Worm (Caenorhabditis elegans): ENCODE results near the gene pho-4.
A peak's percentile ranks its signal among the peaks of the same experiment; 100 is the strongest.

Gene pho-4

ce11 chrII:5238366-5238765 is at the start of gene pho-4:
pho-4 (minus strand) TSS chrII:5238466.
- TF ChIP-seq sea-2 (GFP tag; IDR thresholded peaks at IDR 0.05): no peak
- no peak for TF ChIP-seq ekl-4 (GFP tag; IDR thresholded peaks at IDR 0.05)
- TF ChIP-seq ztf-22 (GFP tag; optimal IDR thresholded peaks at IDR 0.05): no peak
- TF ChIP-seq nfyb-1 (GFP tag; IDR thresholded peaks at IDR 0.05): no peak
- no peak for TF ChIP-seq cebp-1 (GFP tag; IDR thresholded peaks at IDR 0.05)
- no peak for TF ChIP-seq cebp-1 (tag; optimal IDR thresholded peaks at IDR 0.05)
- TF ChIP-seq ztf-26 (tag; optimal IDR thresholded peaks at IDR 0.05): no peak

- TF ChIP-seq nhr-90 (tag; optimal IDR thresholded peaks at IDR 0.05) (no peak), ceh-100 (GFP tag; IDR thresholded peaks at IDR 0.05) (no peak), nhr-80 (tag; optimal IDR thresholded peaks at IDR 0.05) (no peak), madf-3 (GFP tag; IDR thresholded peaks at IDR 0.05) (no peak), F33H1.4 (GFP tag; IDR thresholded peaks at IDR 0.05) (no peak), rcor-1 (GFP tag; IDR thresholded peaks at IDR 0.05) (no peak), unc-62 (GFP tag; optimal IDR thresholded peaks at IDR 0.05) (no peak), zfh-2 (GFP tag; conservative IDR thresholded peaks at IDR 0.05) (no peak), xnd-1 (tag; optimal IDR thresholded peaks at IDR 0.05) (no peak), ceh-91 (GFP tag; IDR thresholded peaks at IDR 0.05) (no peak), ceh-58 (GFP tag; IDR thresholded peaks at IDR 0.05) (no peak), zim-3 (tag; optimal IDR thresholded peaks at IDR 0.05) (no peak), hmg-20 (GFP tag; IDR thresholded peaks at IDR 0.05) (no peak), ama-1 (optimal IDR thresholded peaks at IDR 0.05) (no peak), ama-1 (GFP tag; optimal IDR thresholded peaks at IDR 0.05) (no peak), mes-4 (tag; optimal IDR thresholded peaks at IDR 0.05) (no peak), F10E7.11 (tag; optimal IDR thresholded peaks at IDR 0.05) (no peak), F49E8.2 (tag; optimal IDR thresholded peaks at IDR 0.05; ENCODE audit: insufficient read depth) (no peak), nfya-1 (tag; optimal IDR thresholded peaks at IDR 0.05; ENCODE audit: borderline replicate concordance, insufficient read depth) (no peak), Y79H2A.3 (GFP tag; conservative IDR thresholded peaks at IDR 0.05) (no peak)
These were observed 46.8 kb upstream of the pho-4 start, which contains the start of gene gur-5 for ce11 chrII:5285029-5285428. gur-5 (plus strand) TSS chrII:5285329.

DNA sequence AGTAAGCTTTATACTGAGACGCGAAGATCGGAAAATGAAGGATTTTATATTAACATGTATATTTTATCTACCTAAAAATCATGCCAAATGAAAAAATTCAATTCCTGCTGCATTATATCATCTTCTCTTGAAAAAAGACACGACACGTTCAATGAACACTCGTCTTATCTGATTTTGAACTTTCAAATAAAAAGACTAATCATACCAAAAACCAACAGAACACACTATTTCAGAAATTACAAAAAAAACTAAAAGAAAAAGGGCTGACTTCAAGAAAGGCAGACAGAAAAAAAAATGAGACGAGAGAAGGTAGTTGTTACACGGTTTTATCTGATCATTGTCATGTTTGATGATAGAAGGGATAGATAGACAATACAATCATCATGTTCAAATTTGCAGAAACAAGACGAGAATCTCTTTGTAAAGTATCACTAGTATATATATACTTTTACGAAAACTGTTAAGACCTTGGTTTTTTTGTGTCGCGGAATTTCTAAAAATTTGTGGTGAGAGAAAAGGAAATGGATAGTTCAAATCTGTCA is 44.5 kb upstream of the pho-4 start:
- TF ChIP-seq bed-1 (GFP tag; IDR thresholded peaks at IDR 0.05) (no peak), F22D6.2 (tag; optimal IDR thresholded peaks at IDR 0.05) (no peak), somi-1 (GFP tag; optimal IDR thresholded peaks at IDR 0.05) (peak; percentile 59), ztf-18 (tag; optimal IDR thresholded peaks at IDR 0.05) (no peak), C06A6.2 (GFP tag; conservative IDR thresholded peaks at IDR 0.05) (0 out of 2 replicates have a peak, but pooled peaks have one; percentile 54), sdz-38 (tag; optimal IDR thresholded peaks at IDR 0.05) (no peak), ekl-4 (GFP tag; IDR thresholded peaks at IDR 0.05) (no peak), lin-40 (tag; optimal IDR thresholded peaks at IDR 0.05) (peak; percentile 21), tbp1 (GFP tag; optimal IDR thresholded peaks at IDR 0.05) (no peak), ztf-26 (tag; optimal IDR thresholded peaks at IDR 0.05) (peak; percentile 45), F55B11.4 (tag; optimal IDR thresholded peaks at IDR 0.05; ENCODE audit: borderline replicate concordance, insufficient read depth) (no peak)

DNA sequence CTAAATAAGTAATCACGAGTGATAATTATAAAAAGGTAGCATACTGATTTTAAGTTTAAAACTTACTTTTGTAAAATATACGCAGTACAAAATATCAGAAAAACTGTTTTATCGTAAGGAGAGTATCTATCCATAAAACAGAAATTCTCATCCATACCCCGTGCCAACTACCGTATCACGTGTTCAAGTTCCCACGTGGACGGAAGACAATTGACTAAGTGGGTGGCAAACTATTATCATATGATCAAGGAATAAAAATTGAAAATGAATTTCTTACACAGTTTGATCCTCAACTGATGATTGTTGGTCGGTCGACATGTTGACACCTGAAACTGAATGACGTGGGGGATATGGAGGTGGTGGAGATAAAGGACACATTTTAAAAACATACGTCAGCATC is 43.9 kb upstream of the pho-4 start, which contains the start of gene pmt-1:
pmt-1 (minus strand) TSS at position 332 of the 400 bp plus-strand sequence.
- TF ChIP-seq atf-7 (tag; optimal IDR thresholded peaks at IDR 0.05): peak; percentile 14
- TF ChIP-seq hsf-1 (GFP tag; IDR thresholded peaks at IDR 0.05): no peak
- no peak for TF ChIP-seq C06A6.2 (GFP tag; conservative IDR thresholded peaks at IDR 0.05)
- TF ChIP-seq rec-8 (tag; optimal IDR thresholded peaks at IDR 0.05): no peak
- no peak for TF ChIP-seq nfya-2 (GFP tag; IDR thresholded peaks at IDR 0.05)
- no peak for TF ChIP-seq unc-62 (GFP tag; optimal IDR thresholded peaks at IDR 0.05)
- TF ChIP-seq D2030.7 (GFP tag; IDR thresholded peaks at IDR 0.05): no peak
- TF ChIP-seq aptf-3 (GFP tag; IDR thresholded peaks at IDR 0.05): no peak
- no peak for TF ChIP-seq T07F8.4 (tag; optimal IDR thresholded peaks at IDR 0.05)
- TF ChIP-seq ztf-28 (GFP tag; IDR thresholded peaks at IDR 0.05): no peak
- TF ChIP-seq ama-1 (optimal IDR thresholded peaks at IDR 0.05): no peak
- no peak for TF ChIP-seq ama-1 (GFP tag; optimal IDR thresholded peaks at IDR 0.05)
- TF ChIP-seq zim-3 (tag; optimal IDR thresholded peaks at IDR 0.05): no peak
- no peak for TF ChIP-seq sdz-38 (tag; optimal IDR thresholded peaks at IDR 0.05)
- no peak for TF ChIP-seq athp-1 (tag; optimal IDR thresholded peaks at IDR 0.05)
- 0 out of 2 replicates have a peak, but pooled peaks have one; percentile 37 for TF ChIP-seq let-526 (GFP tag; IDR thresholded peaks at IDR 0.05)
- peak; percentile 5 for TF ChIP-seq ztf-26 (tag; optimal IDR thresholded peaks at IDR 0.05)
